Worm (Caenorhabditis elegans): ENCODE measurements around the gene srh-195.
"Not testable (repeated sequence)": the region's sequence is repeated elsewhere in the genome, so short reads cannot be mapped to it uniquely, and the experiment has no call there.

DNA sequence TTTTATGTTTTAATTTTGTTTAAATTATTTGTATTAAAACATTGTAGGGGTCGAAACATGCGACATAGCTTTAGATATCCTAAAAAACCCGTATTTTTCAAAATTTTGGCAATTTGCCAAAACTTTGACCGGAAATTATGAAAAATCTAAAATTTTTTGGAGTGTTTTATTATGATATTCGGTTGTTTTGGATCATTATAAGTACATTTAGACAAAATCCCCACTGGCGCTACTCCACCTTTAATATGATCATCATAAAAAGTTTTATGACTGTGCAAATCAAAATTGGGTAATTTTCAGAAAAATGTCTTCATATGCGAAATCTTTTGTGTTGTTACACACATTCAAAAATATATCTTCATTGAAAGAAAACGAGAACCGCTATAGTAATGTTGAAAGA lies 37.0 kb upstream of the srh-195 start, which contains the start of gene math-18:
- not testable (repeated sequence) for TF ChIP-seq xnd-1 (tag; optimal IDR thresholded peaks at IDR 0.05); ztf-3 (GFP tag; optimal IDR thresholded peaks at IDR 0.05); bed-2 (GFP tag; IDR thresholded peaks at IDR 0.05); F37B4.10 (GFP tag; IDR thresholded peaks at IDR 0.05); hlh-26 (GFP tag; conservative IDR thresholded peaks at IDR 0.05); nfyb-1 (GFP tag; IDR thresholded peaks at IDR 0.05); pbrm-1 (GFP tag; IDR thresholded peaks at IDR 0.05); F33H1.4 (GFP tag; IDR thresholded peaks at IDR 0.05); egrh-3 (GFP tag; IDR thresholded peaks at IDR 0.05)
